Fruit fly (Drosophila melanogaster) whole organism, wandering third instar larva: ENCODE data around the gene CG11030.

ENCODE experiments used
- Abd-B ChIP-seq: fragments of >200 bp; optimal IDR thresholded peaks from 2 replicates; lab custom pipeline; 2017; ENCODE audit warnings: missing biosample characterization, missing genetic modification characterization
- CG32264 ChIP-seq: fragments of 200-800 bp; sonication (Bioruptor generic); optimal IDR thresholded peaks from 2 replicates; lab custom pipeline; 2016; ENCODE audit warnings: missing biosample characterization, missing genetic modification characterization
- Dif ChIP-seq: fragments of 200-275, 200-300 bp; sonication (Bioruptor generic); optimal IDR thresholded peaks from 2 replicates; lab custom pipeline; 2018; ENCODE audit warnings: missing biosample characterization, missing genetic modification characterization; ENCODE audit not compliant: partially characterized antibody
- HLH106 ChIP-seq: fragments of 200-800 bp; optimal IDR thresholded peaks from 3 replicates; lab custom pipeline; 2019; ENCODE audit warnings: missing biosample characterization, mild to moderate bottlenecking, missing genetic modification characterization, moderate library complexity
- br ChIP-seq: fragments of 200-800 bp; sonication (Bioruptor generic); optimal IDR thresholded peaks from 2 replicates; lab custom pipeline; 2016; ENCODE audit warnings: missing biosample characterization, missing genetic modification characterization
- dl ChIP-seq, 2 experiments: fragments of 175-275, 200-275 bp in 1 of 2; fragments of 200-275 bp in 1 of 2; sonication (Bioruptor generic); optimal IDR thresholded peaks; lab custom pipeline; 2018; ENCODE audit warnings: mild to moderate bottlenecking in 2 of 2, missing biosample characterization in 2 of 2, missing genetic modification characterization in 2 of 2, moderate library complexity in 2 of 2; ENCODE audit not compliant: partially characterized antibody in 2 of 2, insufficient read depth in 1 of 2
- dmrt93B ChIP-seq: fragments of 200-800 bp; sonication (Bioruptor generic); optimal IDR thresholded peaks from 2 replicates; lab custom pipeline; 2018; ENCODE audit warnings: missing biosample characterization, mild to moderate bottlenecking, missing genetic modification characterization
- woc ChIP-seq: sonication (Bioruptor generic); optimal IDR thresholded peaks from 2 replicates; lab custom pipeline; 2016; ENCODE audit warnings: missing biosample characterization, mild to moderate bottlenecking, missing genetic modification characterization

The CG11030 gene

DNA sequence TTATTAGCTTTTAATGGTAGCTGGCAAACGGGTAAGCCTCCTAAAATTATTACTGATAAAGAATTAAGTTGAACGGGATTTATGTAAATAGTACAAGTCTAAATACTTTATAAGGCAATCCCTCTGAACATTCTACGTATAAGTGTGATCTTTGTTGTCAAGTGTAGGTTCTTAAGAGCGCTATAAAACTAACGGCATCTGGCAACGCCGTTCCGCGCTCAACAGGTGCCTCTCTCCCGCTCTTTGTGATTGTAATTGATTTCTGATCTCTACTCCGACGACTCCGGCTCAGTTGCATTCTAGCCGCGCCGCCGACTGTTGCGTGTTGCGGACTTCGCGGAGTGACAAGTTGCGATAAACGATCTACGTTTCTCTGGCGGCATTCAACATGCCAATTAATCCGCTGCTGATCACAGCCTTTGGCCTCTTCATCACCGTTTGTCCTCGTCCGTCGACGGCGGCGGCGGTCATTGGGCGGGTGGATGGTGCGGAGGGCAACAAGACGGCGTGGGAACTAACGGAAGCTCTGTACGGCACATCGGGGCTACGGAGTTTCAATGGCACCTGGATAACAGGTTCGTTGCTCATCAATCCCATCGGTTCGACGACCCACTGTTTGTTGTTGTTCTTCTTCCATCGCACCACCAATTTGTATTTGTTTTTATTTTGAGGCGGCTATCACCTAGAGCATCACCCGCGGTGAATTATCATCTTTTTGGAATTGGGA is 80.8 kb downstream of the CG11030 start, which contains the start of gene CG11034:
Gene CG11034, plus strand, starts transcription at position 305 of the 727 bp plus-strand sequence.
- TF ChIP-seq dl (GFP tag; optimal IDR thresholded peaks at IDR 0.05; lab: Kevin White, UChicago; ENCODE audit: insufficient read depth in 1 of 2, partially characterized antibody in 2 of 2) (peak; percentile 56 to 62), Dif (GFP tag; lab: Kevin White, UChicago) (peak; percentile 26), br (GFP tag; lab: Kevin White, UChicago) (peak; percentile 2), woc (GFP tag; lab: Kevin White, UChicago) (peak; percentile 4), Abd-B (GFP tag; lab: Kevin White, UChicago) (no peak), HLH106 (peak; percentile 27)
- TF ChIP-seq, all 38 proteins: peak for 5

dm6 chr2L:5811274-5811673 is 86.8 kb downstream of the CG11030 start, which contains the start of gene CG43307:
TSS of gene CG43307 (plus strand) at chr2L:5811574.
- TF ChIP-seq CG32264 (GFP tag; lab: Kevin White, UChicago) (no peak), dmrt93B (GFP tag; lab: Kevin White, UChicago) (no peak)
